Fruit fly (Drosophila melanogaster) whole organism, embryonic: ENCODE results near the gene CG2767.

Source experiments
- ATbp ChIP-seq: fragments of 200-800 bp; sonication (Bioruptor generic); optimal IDR thresholded peaks from 2 replicates; lab custom pipeline; 2017; ENCODE audit warnings: missing biosample characterization, mild to moderate bottlenecking, missing genetic modification characterization, missing genetic modification reagents
- BEAF-32 ChIP-seq: fragments of 200-800 bp; sonication (Bioruptor generic); optimal IDR thresholded peaks from 3 replicates; lab custom pipeline; 2017; ENCODE audit warnings: missing biosample characterization, missing genetic modification characterization, mild to moderate bottlenecking, moderate library complexity, missing genetic modification reagents
- Bdp1 ChIP-seq: fragments of 200-800 bp; sonication (Bioruptor generic); optimal IDR thresholded peaks from 3 replicates; lab custom pipeline; 2016; ENCODE audit warnings: missing biosample characterization, missing genetic modification characterization
- CG10979 ChIP-seq: fragments of 200-800 bp; sonication (Bioruptor generic); optimal IDR thresholded peaks from 2 replicates; lab custom pipeline; 2018; ENCODE audit warnings: missing biosample characterization, mild to moderate bottlenecking, missing genetic modification characterization, moderate library complexity
- CG11696 ChIP-seq: fragments of 200-800 bp; sonication (Bioruptor generic); IDR thresholded peaks from 2 replicates; pipeline ENCODE4 v1.3.6; 2022; ENCODE audit warnings: missing biosample characterization, missing genetic modification characterization
- CG15479 ChIP-seq: fragments of 200-800 bp; sonication (Bioruptor generic); optimal IDR thresholded peaks from 3 replicates; lab custom pipeline; 2019; ENCODE audit warnings: missing biosample characterization, mild to moderate bottlenecking, missing genetic modification characterization, moderate library complexity
- CG15696 ChIP-seq: fragments of 200-800 bp; sonication (Bioruptor generic); optimal IDR thresholded peaks from 2 replicates; lab custom pipeline; 2019; ENCODE audit warnings: missing biosample characterization, mild to moderate bottlenecking, missing genetic modification characterization, moderate library complexity
- CG2129 ChIP-seq: fragments of 200-800 bp; sonication (Bioruptor generic); IDR thresholded peaks from 2 replicates; pipeline ENCODE4 v1.3.6; 2022; ENCODE audit warnings: missing biosample characterization, missing genetic modification characterization; ENCODE audit not compliant: partially characterized antibody
- CG33557 ChIP-seq: fragments of 200-800 bp; sonication (Bioruptor generic); optimal IDR thresholded peaks from 2 replicates; lab custom pipeline; 2019; ENCODE audit warnings: missing biosample characterization, mild to moderate bottlenecking, missing genetic modification characterization, moderate library complexity
- CG34422 ChIP-seq: fragments of 200-800 bp; sonication (Bioruptor generic); IDR thresholded peaks from 3 replicates; pipeline ENCODE4 v1.3.6; 2022; ENCODE audit warnings: missing biosample characterization, missing genetic modification characterization
- CG3838 ChIP-seq: fragments of 200-800 bp; sonication (Bioruptor generic); optimal IDR thresholded peaks from 3 replicates; lab custom pipeline; 2016; ENCODE audit warnings: missing biosample characterization, missing genetic modification characterization
- CG5180 ChIP-seq: fragments of 200-800 bp; sonication (Bioruptor generic); optimal IDR thresholded peaks from 3 replicates; lab custom pipeline; 2017; ENCODE audit warnings: missing biosample characterization, missing genetic modification characterization, mild to moderate bottlenecking, moderate library complexity, missing genetic modification reagents
- CG6791 ChIP-seq: fragments of 200-800 bp; sonication (Bioruptor generic); IDR thresholded peaks from 3 replicates; pipeline ENCODE4 v1.3.6; 2022; ENCODE audit warnings: missing biosample characterization, missing genetic modification characterization; ENCODE audit not compliant: partially characterized antibody
- CG7357 ChIP-seq: fragments of 200-800 bp; sonication (Bioruptor generic); IDR thresholded peaks from 3 replicates; pipeline ENCODE4 v1.3.6; 2022; ENCODE audit warnings: missing biosample characterization, missing genetic modification characterization
- CG8765 ChIP-seq: fragments of 200-800 bp; sonication (Bioruptor generic); IDR thresholded peaks from 2 replicates; pipeline ENCODE4 v1.3.6; 2022; ENCODE audit warnings: missing biosample characterization, missing genetic modification characterization
- CG8924 ChIP-seq: fragments of 200-800 bp; optimal IDR thresholded peaks from 3 replicates; lab custom pipeline; 2019; ENCODE audit warnings: missing biosample characterization, mild to moderate bottlenecking, missing genetic modification characterization, moderate library complexity
- CG8944 ChIP-seq: fragments of 200-800 bp; sonication (Bioruptor generic); optimal IDR thresholded peaks from 3 replicates; lab custom pipeline; 2016; ENCODE audit warnings: missing biosample characterization, missing genetic modification characterization
- D ChIP-seq, 2 experiments: fragments of 200-800 bp in 1 of 2; fragments of >200 bp in 1 of 2; sonication (Bioruptor generic) in 1 of 2; optimal IDR thresholded peaks; 2 replicates in 1 of 2; 3 replicates in 1 of 2; lab custom pipeline; 2017; ENCODE audit warnings: mild to moderate bottlenecking in 1 of 2, missing biosample characterization in 1 of 2, missing genetic modification characterization in 1 of 2, missing genetic modification reagents in 1 of 2
- HLH3B ChIP-seq: fragments of 200-800 bp; sonication (Bioruptor generic); IDR thresholded peaks from 2 replicates; pipeline ENCODE4 v1.3.6; 2022; ENCODE audit warnings: missing biosample characterization, missing genetic modification characterization
- NK7.1 ChIP-seq: fragments of 200-800 bp; sonication (Bioruptor generic); optimal IDR thresholded peaks from 3 replicates; lab custom pipeline; 2016; ENCODE audit warnings: missing biosample characterization, missing genetic modification characterization
- Nf-YA ChIP-seq: fragments of 200-800 bp; sonication (Bioruptor generic); IDR thresholded peaks from 2 replicates; pipeline ENCODE4 v1.3.6; 2022; ENCODE audit warnings: missing biosample characterization, missing genetic modification characterization
- Nf-YB ChIP-seq: fragments of 200-800 bp; sonication (Bioruptor generic); optimal IDR thresholded peaks from 3 replicates; lab custom pipeline; 2019; ENCODE audit warnings: missing biosample characterization, mild to moderate bottlenecking, missing genetic modification characterization, moderate library complexity
- Optix ChIP-seq: fragments of 200-800 bp; sonication (Bioruptor generic); IDR thresholded peaks from 3 replicates; pipeline ENCODE4 v1.3.6; 2022; ENCODE audit warnings: missing biosample characterization, missing genetic modification characterization
- Poxn ChIP-seq: fragments of 200-800 bp; sonication (Bioruptor generic); IDR thresholded peaks from 2 replicates; pipeline ENCODE4 v1.3.6; 2022; ENCODE audit warnings: missing biosample characterization, missing genetic modification characterization
- Six4 ChIP-seq: fragments of 200-800 bp; sonication (Bioruptor generic); optimal IDR thresholded peaks from 2 replicates; lab custom pipeline; 2016; ENCODE audit warnings: missing biosample characterization, missing genetic modification characterization
- amos ChIP-seq: fragments of 200-800 bp; sonication (Bioruptor generic); IDR thresholded peaks from 2 replicates; pipeline ENCODE4 v1.3.6; 2022; ENCODE audit warnings: missing biosample characterization, missing genetic modification characterization; ENCODE audit not compliant: partially characterized antibody
- bigmax ChIP-seq: fragments of 200-800 bp; sonication (Bioruptor generic); optimal IDR thresholded peaks from 2 replicates; lab custom pipeline; 2018; ENCODE audit warnings: missing biosample characterization, mild to moderate bottlenecking, missing genetic modification characterization
- bowl ChIP-seq: fragments of 200-800 bp; sonication (Bioruptor generic); IDR thresholded peaks from 2 replicates; pipeline ENCODE4 v1.3.6; 2022; ENCODE audit warnings: missing biosample characterization, missing genetic modification characterization
- cg ChIP-seq: fragments of 200-800 bp; sonication (Bioruptor generic); optimal IDR thresholded peaks from 3 replicates; lab custom pipeline; 2019; ENCODE audit warnings: missing biosample characterization, mild to moderate bottlenecking, missing genetic modification characterization, moderate library complexity
- corto ChIP-seq: fragments of 200-800 bp; sonication (Bioruptor generic); optimal IDR thresholded peaks from 2 replicates; lab custom pipeline; 2016; ENCODE audit warnings: missing biosample characterization, mild to moderate bottlenecking, missing genetic modification characterization, moderate library complexity
- crol ChIP-seq: fragments of 200-800 bp; sonication (Bioruptor generic); IDR thresholded peaks from 2 replicates; pipeline ENCODE4 v1.3.6; 2022; ENCODE audit warnings: missing biosample characterization, missing genetic modification characterization
- en ChIP-seq: fragments of 200-800 bp; sonication (Bioruptor generic); optimal IDR thresholded peaks from 2 replicates; lab custom pipeline; 2016; ENCODE audit warnings: missing biosample characterization, missing genetic modification characterization
- eyg ChIP-seq: fragments of 200-800 bp; sonication (Bioruptor generic); optimal IDR thresholded peaks from 3 replicates; lab custom pipeline; 2016; ENCODE audit warnings: missing biosample characterization, missing genetic modification characterization
- fd102C ChIP-seq: fragments of 200-800 bp; sonication (Bioruptor generic); optimal IDR thresholded peaks from 2 replicates; lab custom pipeline; 2018; ENCODE audit warnings: missing biosample characterization, mild to moderate bottlenecking, missing genetic modification characterization, moderate library complexity
- ftz-f1 ChIP-seq: fragments of 200-800 bp; sonication (Bioruptor generic); optimal IDR thresholded peaks from 2 replicates; lab custom pipeline; 2016; ENCODE audit warnings: missing biosample characterization, missing genetic modification characterization
- gsb ChIP-seq: fragments of 200-800 bp; sonication (Bioruptor generic); IDR thresholded peaks from 2 replicates; pipeline ENCODE4 v1.3.6; 2022; ENCODE audit warnings: missing biosample characterization, missing genetic modification characterization
- hb ChIP-seq: fragments of 200-800 bp; sonication (Bioruptor generic); IDR thresholded peaks from 3 replicates; pipeline ENCODE4 v1.3.6; 2022; ENCODE audit warnings: missing biosample characterization, missing genetic modification characterization; ENCODE audit not compliant: partially characterized antibody
- her ChIP-seq: fragments of 200-800 bp; sonication (Bioruptor generic); optimal IDR thresholded peaks from 2 replicates; lab custom pipeline; 2016; ENCODE audit warnings: missing biosample characterization, missing genetic modification characterization
- maf-S ChIP-seq: fragments of 200-800 bp; sonication (Bioruptor generic); optimal IDR thresholded peaks from 2 replicates; lab custom pipeline; 2016; ENCODE audit warnings: missing biosample characterization, missing genetic modification characterization
- nau ChIP-seq: fragments of 200-800 bp; sonication (Bioruptor generic); optimal IDR thresholded peaks from 3 replicates; lab custom pipeline; 2017; ENCODE audit warnings: missing biosample characterization, mild to moderate bottlenecking, missing genetic modification characterization, missing genetic modification reagents
- nerfin-2 ChIP-seq: fragments of 200-800 bp; sonication (Bioruptor generic); IDR thresholded peaks from 2 replicates; pipeline ENCODE4 v1.3.6; 2022; ENCODE audit warnings: missing biosample characterization, missing genetic modification characterization; ENCODE audit not compliant: partially characterized antibody
- pho ChIP-seq: fragments of 200-800 bp; sonication (Bioruptor generic); optimal IDR thresholded peaks from 2 replicates; lab custom pipeline; 2016; ENCODE audit warnings: missing biosample characterization, missing genetic modification characterization
- pita ChIP-seq: fragments of 200-800 bp; sonication (Bioruptor generic); optimal IDR thresholded peaks from 2 replicates; lab custom pipeline; 2017; ENCODE audit warnings: missing biosample characterization, mild to moderate bottlenecking, missing genetic modification characterization
- pnt ChIP-seq: fragments of 200-800 bp; sonication (Bioruptor generic); optimal IDR thresholded peaks from 3 replicates; lab custom pipeline; 2016; ENCODE audit warnings: missing biosample characterization, missing genetic modification characterization
- pros ChIP-seq: fragments of 200-800 bp; sonication (Bioruptor generic); optimal IDR thresholded peaks from 3 replicates; lab custom pipeline; 2019; ENCODE audit warnings: missing biosample characterization, mild to moderate bottlenecking, missing genetic modification characterization, moderate library complexity
- tin ChIP-seq: fragments of 200-800 bp; sonication (Bioruptor generic); optimal IDR thresholded peaks from 3 replicates; lab custom pipeline; 2016; ENCODE audit warnings: missing biosample characterization, missing genetic modification characterization
- ttk ChIP-seq: fragments of 200-800 bp; sonication (Bioruptor generic); IDR thresholded peaks from 2 replicates; pipeline ENCODE4 v2.1.2; 2022; ENCODE audit warnings: missing biosample characterization, missing genetic modification characterization
- unpg ChIP-seq: fragments of 200-800 bp; sonication (Bioruptor generic); optimal IDR thresholded peaks from 3 replicates; lab custom pipeline; 2018; ENCODE audit warnings: missing biosample characterization, mild to moderate bottlenecking, missing genetic modification characterization, moderate library complexity
- wor ChIP-seq: fragments of 200-800 bp; sonication (Bioruptor generic); IDR thresholded peaks from 2 replicates; pipeline ENCODE4 v1.3.6; 2022; ENCODE audit warnings: missing biosample characterization, missing genetic modification characterization

Gene CG2767

DNA sequence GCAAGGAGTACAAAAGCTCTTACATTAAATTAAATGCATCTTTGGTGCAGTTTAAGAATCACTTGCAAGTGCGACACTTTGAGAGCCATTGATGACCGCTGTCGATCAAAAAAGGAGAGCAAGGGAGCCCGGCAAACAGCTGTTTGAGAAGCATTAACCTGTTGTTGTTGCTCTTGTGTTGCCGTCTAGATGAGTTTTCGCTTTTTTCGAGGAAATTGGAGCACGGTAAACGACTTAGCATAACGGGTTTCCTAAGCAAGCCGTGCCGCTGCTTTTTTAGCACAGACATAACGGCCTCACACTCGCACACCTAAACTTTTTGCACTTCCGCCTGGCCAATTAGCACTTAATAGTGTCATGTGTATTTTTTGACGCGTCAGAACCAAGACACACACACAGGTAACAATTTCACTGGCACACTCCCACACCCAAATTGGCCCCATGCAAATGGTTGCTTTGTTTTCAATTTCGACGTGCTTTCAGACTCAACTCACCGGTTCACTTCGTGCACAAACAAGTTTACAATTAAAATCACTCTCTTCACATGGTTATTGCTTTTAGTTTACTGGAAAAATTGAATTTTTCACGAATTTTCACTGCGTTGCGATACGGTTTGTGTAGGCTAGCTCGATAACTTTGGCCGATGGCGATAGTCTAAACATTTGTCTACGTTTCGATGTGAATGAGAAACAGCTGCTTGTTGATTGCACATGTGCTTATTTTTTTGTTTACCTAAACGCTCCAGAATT, 22.4 kb upstream of the CG2767 start, which contains the start of the genes CG10903 and CG2747 (continued):
- TF ChIP-seq D (optimal IDR thresholded peaks at IDR 0.05; lab: Kevin White, UChicago): peak; percentile 29
- TF ChIP-seq D (GFP tag; optimal IDR thresholded peaks at IDR 0.05; lab: Kevin White, UChicago): no peak
- TF ChIP-seq NK7.1 (GFP tag; lab: Kevin White, UChicago): no peak
- no peak for TF ChIP-seq wor (GFP tag; lab: Robert Waterston, UW)
- TF ChIP-seq Nf-YB (GFP tag; lab: Kevin White, UChicago): no peak
- TF ChIP-seq en (GFP tag; lab: Kevin White, UChicago): no peak
- TF ChIP-seq CG10979 (tag; lab: Kevin White, UChicago): no peak
- TF ChIP-seq amos (GFP tag; lab: Robert Waterston, UW): peak; percentile 75
- TF ChIP-seq corto: no peak
- no peak for TF ChIP-seq CG3838 (GFP tag; lab: Kevin White, UChicago)
- no peak for TF ChIP-seq Six4 (GFP tag; lab: Kevin White, UChicago)
- no peak for TF ChIP-seq Optix
- TF ChIP-seq pros (GFP tag; lab: Kevin White, UChicago): no peak
- no peak for TF ChIP-seq Nf-YA (GFP tag; lab: Robert Waterston, UW)
- no peak for TF ChIP-seq pnt
- TF ChIP-seq maf-S (GFP tag; lab: Kevin White, UChicago): no peak
- no peak; the same call in 1 of the 2 replicates for TF ChIP-seq CG2129 (GFP tag; lab: Robert Waterston, UW)
- no peak for TF ChIP-seq Poxn
- TF ChIP-seq CG8944 (GFP tag; lab: Kevin White, UChicago): no peak
- no peak for TF ChIP-seq crol
- no peak for TF ChIP-seq ttk (GFP tag; lab: Robert Waterston, UW)
- 0 out of 3 replicates have a peak, but pooled peaks have one; percentile 37 for TF ChIP-seq hb (GFP tag; lab: Robert Waterston, UW)
- no peak for TF ChIP-seq eyg (GFP tag; lab: Kevin White, UChicago)
- TF ChIP-seq CG33557: no peak
- peak; percentile 16; the same call in 1 of the 2 replicates for TF ChIP-seq nerfin-2 (GFP tag; lab: Robert Waterston, UW)
- TF ChIP-seq bowl (GFP tag; lab: Robert Waterston, UW): no peak
- no peak for TF ChIP-seq CG15696 (tag; lab: Kevin White, UChicago)
- peak; percentile 28 for TF ChIP-seq nau (GFP tag; lab: Kevin White, UChicago)
- TF ChIP-seq CG8924 (tag; lab: Kevin White, UChicago): peak; percentile 8
- no peak for TF ChIP-seq CG7357 (GFP tag; lab: Robert Waterston, UW)
- TF ChIP-seq bigmax (GFP tag; lab: Kevin White, UChicago): no peak
- no peak for TF ChIP-seq ATbp (GFP tag; lab: Kevin White, UChicago)
- peak; percentile 80 for TF ChIP-seq BEAF-32 (GFP tag; lab: Kevin White, UChicago)
- no peak for TF ChIP-seq tin (GFP tag; lab: Kevin White, UChicago)
- peak; percentile 80 for TF ChIP-seq cg (GFP tag; lab: Kevin White, UChicago)
- TF ChIP-seq CG8765 (GFP tag; lab: Robert Waterston, UW): no peak
- TF ChIP-seq pho (GFP tag; lab: Kevin White, UChicago): no peak
- TF ChIP-seq her (GFP tag; lab: Kevin White, UChicago): no peak
- no peak for TF ChIP-seq CG15479 (GFP tag; lab: Kevin White, UChicago)
- no peak for TF ChIP-seq fd102C (GFP tag; lab: Kevin White, UChicago)
- no peak for TF ChIP-seq HLH3B (GFP tag; lab: Robert Waterston, UW)
- TF ChIP-seq CG34422: peak; percentile 25; the same call in 1 of the 3 replicates
- no peak for TF ChIP-seq CG11696 (GFP tag; lab: Robert Waterston, UW)
- no peak for TF ChIP-seq unpg (GFP tag; lab: Kevin White, UChicago)
- no peak for TF ChIP-seq CG5180 (GFP tag; lab: Kevin White, UChicago)
- no peak for TF ChIP-seq pita (GFP tag; lab: Kevin White, UChicago)
- peak; percentile 24 for TF ChIP-seq ftz-f1 (GFP tag; lab: Kevin White, UChicago)
- TF ChIP-seq CG6791: peak; percentile 68; the same call in 2 of the 3 replicates
- TF ChIP-seq gsb (GFP tag; lab: Robert Waterston, UW): no peak
- TF ChIP-seq Bdp1 (GFP tag; lab: Kevin White, UChicago): no peak
